Worm (Caenorhabditis elegans) whole organism, L4 larva: ENCODE measurements around the gene acs-6.

Source experiments
- ceh-62 ChIP-seq: sonication (generic microtip); optimal IDR thresholded peaks from 2 replicates; lab custom pipeline; 2017; ENCODE audit warnings: missing biosample characterization, missing genetic modification characterization
- mep-1 ChIP-seq: fragments of 150-350 bp; sonication (generic microtip); optimal IDR thresholded peaks from 3 replicates; lab custom pipeline; 2014; ENCODE audit warnings: missing biosample characterization, missing genetic modification characterization
- nhr-237 ChIP-seq: sonication (generic microtip); optimal IDR thresholded peaks from 2 replicates; lab custom pipeline; 2017; ENCODE audit warnings: missing biosample characterization, missing genetic modification characterization
- pha-4 ChIP-seq, 2 experiments: fragments of 150-350 bp in 1 of 2; fragments of 200-800 bp in 1 of 2; sonication (Bioruptor generic) in 1 of 2; IDR thresholded peaks in 1 of 2; optimal IDR thresholded peaks in 1 of 2; 2 replicates each; pipeline versions ENCODE4 v1.3.6 to Lab custom; 2014 to 2022; ENCODE audit warnings: missing genetic modification characterization in 2 of 2, missing genetic modification reagents in 2 of 2, missing biosample characterization in 1 of 2, missing compliant biosample characterization in 1 of 2
- snpc-4 ChIP-seq: fragments of 150-350 bp; optimal IDR thresholded peaks from 2 replicates; lab custom pipeline; 2014; ENCODE audit warnings: missing biosample characterization, missing genetic modification characterization
- zfp-3 ChIP-seq: fragments of 200-800 bp; sonication (Bioruptor generic); conservative IDR thresholded peaks from 2 replicates; pipeline ENCODE4 v1.3.6; 2022; ENCODE audit warnings: missing genetic modification reagents, missing genetic modification characterization, missing compliant biosample characterization
- ztf-11 ChIP-seq: fragments of 150-350 bp; optimal IDR thresholded peaks from 2 replicates; lab custom pipeline; 2014; ENCODE audit warnings: missing biosample characterization, missing genetic modification characterization

DNA sequence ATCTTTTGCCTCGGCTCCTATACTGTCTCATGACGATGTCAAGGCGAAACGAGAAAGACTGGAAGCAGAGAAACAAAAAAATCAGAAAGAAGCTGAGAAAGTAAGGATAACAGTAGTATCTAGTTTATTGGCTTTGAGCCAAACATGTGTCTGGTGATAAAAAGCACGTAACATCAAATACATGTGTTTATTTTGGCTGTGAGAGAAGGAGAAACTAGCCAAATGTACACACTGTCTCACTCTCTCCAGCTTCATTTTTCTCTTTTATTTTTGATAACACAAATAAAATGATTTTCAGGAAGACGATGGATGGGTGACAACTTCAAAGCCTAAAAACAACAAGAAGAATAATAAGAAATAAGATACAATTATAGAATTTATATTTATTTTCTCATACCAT lies 32.3 kb upstream of the acs-6 start:
- TF ChIP-seq mep-1 (tag; lab: Kevin White, UChicago) (no peak), nhr-237 (tag; lab: Kevin White, UChicago) (no peak), ztf-11 (tag; lab: Kevin White, UChicago) (no peak), ceh-62 (tag; lab: Kevin White, UChicago) (no peak), pha-4 (GFP tag; IDR thresholded peaks at IDR 0.05; lab: Robert Waterston, UW) (no peak), pha-4 (tag; optimal IDR thresholded peaks at IDR 0.05; lab: Kevin White, UChicago) (no peak), snpc-4 (no peak), zfp-3 (no peak)
